Fruit fly (Drosophila melanogaster): ENCODE data around the gene rdo.

- no peak for TF ChIP-seq Mnt (GFP tag; optimal IDR thresholded peaks at IDR 0.05)
- no peak for TF ChIP-seq bab1 (GFP tag; optimal IDR thresholded peaks at IDR 0.05)
Measured at dm6 chr2L:18007635-18008034, 4.5 kb upstream of the rdo start, which contains the start of the genes CG42634 and CG42635.
